Worm (Caenorhabditis elegans): ENCODE data around the gene clpf-1.
A peak's percentile ranks its signal among the peaks of the same experiment; 100 is the strongest.

clpf-1 gene

ce11 chrIII:3389426-3390020 lies 8.0 kb upstream of the clpf-1 start, which contains the start of the genes elmd-1 and hecw-1 (continued):
- TF ChIP-seq madf-8 (GFP tag; conservative IDR thresholded peaks at IDR 0.05) (peak; percentile 54), Y67H2A.10 (GFP tag; conservative IDR thresholded peaks at IDR 0.05) (0 out of 2 replicates have a peak, but pooled peaks have one; percentile 16), nfya-1 (tag; optimal IDR thresholded peaks at IDR 0.05; ENCODE audit: borderline replicate concordance, insufficient read depth) (no peak), pbrm-1 (GFP tag; IDR thresholded peaks at IDR 0.05) (peak; percentile 70; the same call in 1 of the 2 replicates), B0336.3 (GFP tag; IDR thresholded peaks at IDR 0.05) (peak; percentile 50; the same call in 1 of the 2 replicates), lsy-27 (tag; optimal IDR thresholded peaks at IDR 0.05; ENCODE audit: borderline replicate concordance, insufficient read depth) (no peak), hlh-26 (GFP tag; conservative IDR thresholded peaks at IDR 0.05) (no peak), ceh-100 (GFP tag; IDR thresholded peaks at IDR 0.05) (0 out of 2 replicates have a peak, but pooled peaks have one; percentile 29), ceh-27 (GFP tag; optimal IDR thresholded peaks at IDR 0.05) (peak; percentile 36), ceh-58 (GFP tag; IDR thresholded peaks at IDR 0.05) (no peak), nhr-27 (tag; optimal IDR thresholded peaks at IDR 0.05) (no peak), bed-2 (GFP tag; IDR thresholded peaks at IDR 0.05) (no peak), B0261.1 (tag; optimal IDR thresholded peaks at IDR 0.05) (peak; percentile 91), ccch-3 (GFP tag; optimal IDR thresholded peaks at IDR 0.05) (no peak), akir-1 (GFP tag; optimal IDR thresholded peaks at IDR 0.05) (no peak), him-1 (tag; optimal IDR thresholded peaks at IDR 0.05) (peak; percentile 38), pha-4 (tag; optimal IDR thresholded peaks at IDR 0.05) (no peak), madf-10 (tag; optimal IDR thresholded peaks at IDR 0.05) (peak; percentile 54), egrh-3 (GFP tag; IDR thresholded peaks at IDR 0.05) (no peak), ztf-3 (GFP tag; optimal IDR thresholded peaks at IDR 0.05) (no peak), madf-6 (GFP tag; IDR thresholded peaks at IDR 0.05) (peak; percentile 85), chd-7 (tag; optimal IDR thresholded peaks at IDR 0.05) (peak; percentile 51), ztf-28 (GFP tag; IDR thresholded peaks at IDR 0.05) (no peak), F10E7.11 (tag; optimal IDR thresholded peaks at IDR 0.05) (no peak), snpc-1.3 (tag; optimal IDR thresholded peaks at IDR 0.05; ENCODE audit: insufficient read depth) (no peak), F55B11.4 (tag; optimal IDR thresholded peaks at IDR 0.05; ENCODE audit: borderline replicate concordance, insufficient read depth) (no peak), athp-1 (tag; optimal IDR thresholded peaks at IDR 0.05) (peak; percentile 29), lin-54 (GFP tag; optimal IDR thresholded peaks at IDR 0.05) (peak; percentile 63), lir-1 (GFP tag; conservative IDR thresholded peaks at IDR 0.05) (no peak), snpc-4 (GFP tag; optimal IDR thresholded peaks at IDR 0.05) (no peak), snpc-4 (tag; optimal IDR thresholded peaks at IDR 0.05) (peak in 3 of 4 experiments; percentile 28 to 59 (median 29)), ceh-79 (tag; optimal IDR thresholded peaks at IDR 0.05) (no peak), atf-7 (tag; optimal IDR thresholded peaks at IDR 0.05) (peak; percentile 45), egl-44 (GFP tag; IDR thresholded peaks at IDR 0.05) (peak; percentile 72; the same call in 1 of the 2 replicates), hrde-1 (tag; optimal IDR thresholded peaks at IDR 0.05; ENCODE audit: borderline replicate concordance) (peak; percentile 17), F57A8.1 (GFP tag; optimal IDR thresholded peaks at IDR 0.05) (no peak), T26A5.8 (tag; optimal IDR thresholded peaks at IDR 0.05) (no peak), lin-40 (tag; optimal IDR thresholded peaks at IDR 0.05) (peak; percentile 54), D2030.7 (GFP tag; IDR thresholded peaks at IDR 0.05) (peak; percentile 77), madf-3 (GFP tag; IDR thresholded peaks at IDR 0.05) (no peak), C17E4.6 (GFP tag; IDR thresholded peaks at IDR 0.05) (no peak), efl-1 (GFP tag; optimal IDR thresholded peaks at IDR 0.05) (no peak), fkh-3 (tag; optimal IDR thresholded peaks at IDR 0.05) (no peak), tbp1 (GFP tag; optimal IDR thresholded peaks at IDR 0.05) (peak; percentile 97), dox-1 (GFP tag; IDR thresholded peaks at IDR 0.05) (peak; percentile 78), repo-1 (tag; optimal IDR thresholded peaks at IDR 0.05) (peak; percentile 46), ceh-91 (GFP tag; IDR thresholded peaks at IDR 0.05) (no peak)

Measured in whole organism, young adult.